Worm (Caenorhabditis elegans) whole organism, early embryonic: ENCODE results near the gene cyp-35A4.

Experiments used
- ama-1 ChIP-seq: fragments of 150-350 bp; optimal IDR thresholded peaks from 2 replicates; lab custom pipeline; 2014
- ets-7 ChIP-seq: sonication (generic microtip); optimal IDR thresholded peaks from 2 replicates; lab custom pipeline; 2016; ENCODE audit warnings: missing genotype, missing genetic modification characterization, missing compliant biosample characterization
- flt-1 ChIP-seq: fragments of 200-800 bp; sonication (Bioruptor generic); IDR thresholded peaks from 2 replicates; pipeline ENCODE4 v1.3.6; 2022; ENCODE audit warnings: missing genetic modification characterization, missing compliant biosample characterization
- sea-1 ChIP-seq: fragments of 200-800 bp; sonication (Bioruptor generic); conservative IDR thresholded peaks from 2 replicates; pipeline ENCODE4 v1.3.6; 2022; ENCODE audit warnings: missing genetic modification characterization, missing compliant biosample characterization

ce11 chrV:4080546-4080945 lies 49.1 kb downstream of the cyp-35A4 start:
- TF ChIP-seq ets-7 (tag; lab: Kevin White, UChicago) (no peak), ama-1 (lab: Kevin White, UChicago) (no peak), flt-1 (GFP tag; lab: Robert Waterston, UW) (no peak), sea-1 (no peak)
